Worm (Caenorhabditis elegans): ENCODE measurements around the gene srx-44.

DNA sequence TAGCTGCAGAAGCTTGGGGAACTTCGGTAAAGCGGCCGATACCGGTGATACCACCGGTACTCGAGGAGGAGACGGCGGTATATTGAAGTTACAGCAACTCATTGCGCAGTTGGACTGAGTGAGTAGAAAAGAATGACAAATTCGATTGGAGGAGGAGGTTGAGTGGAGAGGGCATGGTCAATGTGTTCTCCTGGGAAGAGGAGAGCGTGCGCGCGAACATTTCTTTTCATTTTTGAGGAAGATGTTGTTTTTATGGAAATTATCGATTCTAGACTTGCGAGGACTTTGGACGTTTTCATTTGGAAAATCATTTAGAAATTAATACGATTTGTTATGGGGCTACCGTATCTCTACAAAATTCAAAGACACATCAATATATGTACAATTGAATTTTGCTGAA, 9.1 kb downstream of the srx-44 start:
- TF ChIP-seq ceh-27 (GFP tag; optimal IDR thresholded peaks at IDR 0.05): no peak
- TF ChIP-seq ceh-100 (GFP tag; IDR thresholded peaks at IDR 0.05): no peak
- TF ChIP-seq ama-1 (optimal IDR thresholded peaks at IDR 0.05): no peak
- no peak for TF ChIP-seq ama-1 (GFP tag; optimal IDR thresholded peaks at IDR 0.05)
